Worm (Caenorhabditis elegans) whole organism, mixed stage, embryonic: ENCODE data around the gene srlf-11.

Source experiments
- M03D4.4 ChIP-seq: sonication (generic microtip); optimal IDR thresholded peaks from 2 replicates; lab custom pipeline; 2017; ENCODE audit warnings: mild to moderate bottlenecking, missing genetic modification characterization, missing compliant biosample characterization
- bed-3 ChIP-seq: fragments of 200-800 bp; sonication (Bioruptor generic); optimal IDR thresholded peaks from 3 replicates; lab custom pipeline; 2018; ENCODE audit warnings: mild to moderate bottlenecking, missing genetic modification characterization, moderate library complexity, missing compliant biosample characterization
- ceh-39 ChIP-seq: fragments of 150-350 bp; optimal IDR thresholded peaks from 2 replicates; lab custom pipeline; 2014; ENCODE audit warnings: missing biosample characterization, missing genetic modification characterization
- ceh-43 ChIP-seq: fragments of 200-800 bp; sonication (Bioruptor generic); optimal IDR thresholded peaks from 2 replicates; lab custom pipeline; 2018; ENCODE audit warnings: mild to moderate bottlenecking, missing genetic modification characterization, moderate library complexity, missing compliant biosample characterization
- ceh-83 ChIP-seq: fragments of 200-800 bp; sonication (Bioruptor generic); optimal IDR thresholded peaks from 2 replicates; lab custom pipeline; 2018; ENCODE audit warnings: mild to moderate bottlenecking, missing genetic modification characterization, missing compliant biosample characterization
- ces-1 ChIP-seq: fragments of 150-350 bp; optimal IDR thresholded peaks from 2 replicates; lab custom pipeline; 2014; ENCODE audit warnings: missing biosample characterization, missing genetic modification reagents, missing genetic modification characterization
- cnd-1 ChIP-seq: fragments of 200-800 bp; sonication (Bioruptor generic); optimal IDR thresholded peaks from 2 replicates; lab custom pipeline; 2018; ENCODE audit warnings: mild to moderate bottlenecking, missing genetic modification characterization, missing compliant biosample characterization
- drap-1 ChIP-seq: fragments of 200-800 bp; sonication (Bioruptor generic); optimal IDR thresholded peaks from 3 replicates; lab custom pipeline; 2018; ENCODE audit warnings: mild to moderate bottlenecking, missing genetic modification characterization, missing compliant biosample characterization
- elt-1 ChIP-seq: sonication (generic microtip); optimal IDR thresholded peaks from 2 replicates; lab custom pipeline; 2017; ENCODE audit warnings: missing genetic modification characterization, mild to moderate bottlenecking, missing compliant biosample characterization, antibody characterized with exemption, moderate library complexity, borderline replicate concordance; ENCODE audit not compliant: insufficient read depth
- elt-3 ChIP-seq: fragments of 150-350 bp; optimal IDR thresholded peaks from 2 replicates; lab custom pipeline; 2014; ENCODE audit warnings: missing biosample characterization, missing genetic modification characterization
- flh-1 ChIP-seq: fragments of 200-800 bp; sonication (Bioruptor generic); optimal IDR thresholded peaks from 2 replicates; lab custom pipeline; 2018; ENCODE audit warnings: mild to moderate bottlenecking, missing genetic modification characterization, moderate library complexity, missing compliant biosample characterization
- ham-2 ChIP-seq: fragments of 200-800 bp; sonication (Bioruptor generic); optimal IDR thresholded peaks from 2 replicates; lab custom pipeline; 2018; ENCODE audit warnings: mild to moderate bottlenecking, missing genetic modification characterization, missing compliant biosample characterization
- hlh-1 ChIP-seq: fragments of 150-350 bp; optimal IDR thresholded peaks from 2 replicates; lab custom pipeline; 2014; ENCODE audit warnings: missing biosample characterization, missing genetic modification reagents, missing genetic modification characterization
- lin-13 ChIP-seq: fragments of 150-350 bp; optimal IDR thresholded peaks from 2 replicates; lab custom pipeline; 2014; ENCODE audit warnings: missing biosample characterization, missing genetic modification characterization
- lin-32 ChIP-seq: fragments of 200-800 bp; sonication (Bioruptor generic); optimal IDR thresholded peaks from 2 replicates; lab custom pipeline; 2018; ENCODE audit warnings: mild to moderate bottlenecking, missing genetic modification characterization, missing compliant biosample characterization
- lsy-2 ChIP-seq: fragments of 150-350 bp; optimal IDR thresholded peaks from 2 replicates; lab custom pipeline; 2014; ENCODE audit warnings: missing biosample characterization, missing genetic modification characterization
- mab-5 ChIP-seq: fragments of 150-350 bp; optimal IDR thresholded peaks from 2 replicates; lab custom pipeline; 2014; ENCODE audit warnings: missing biosample characterization, missing genetic modification characterization
- mep-1 ChIP-seq: fragments of 150-350 bp; optimal IDR thresholded peaks from 2 replicates; lab custom pipeline; 2017; ENCODE audit warnings: missing biosample characterization, missing genetic modification reagents, missing genetic modification characterization, inconsistent platforms
- nhr-12 ChIP-seq: fragments of 150-350 bp; optimal IDR thresholded peaks from 2 replicates; lab custom pipeline; 2014; ENCODE audit warnings: missing biosample characterization, missing genetic modification characterization
- nhr-2 ChIP-seq: fragments of 150-350 bp; optimal IDR thresholded peaks from 2 replicates; lab custom pipeline; 2014; ENCODE audit warnings: missing biosample characterization, missing genetic modification characterization
- nhr-237 ChIP-seq: fragments of 150-350 bp; optimal IDR thresholded peaks from 2 replicates; lab custom pipeline; 2014; ENCODE audit warnings: missing biosample characterization, missing genetic modification characterization
- nhr-28 ChIP-seq: fragments of 150-350 bp; optimal IDR thresholded peaks from 2 replicates; lab custom pipeline; 2014; ENCODE audit warnings: missing biosample characterization, missing genetic modification characterization
- nhr-76 ChIP-seq: sonication (generic microtip); optimal IDR thresholded peaks from 2 replicates; lab custom pipeline; 2017; ENCODE audit warnings: missing biosample characterization, missing genetic modification characterization
- pha-4 ChIP-seq: fragments of 150-350 bp; optimal IDR thresholded peaks from 2 replicates; lab custom pipeline; 2018; ENCODE audit warnings: missing biosample characterization, missing genetic modification reagents, missing genetic modification characterization
- sem-2 ChIP-seq: fragments of 200-800 bp; sonication (Bioruptor generic); optimal IDR thresholded peaks from 2 replicates; lab custom pipeline; 2018; ENCODE audit warnings: mild to moderate bottlenecking, missing genetic modification characterization, missing compliant biosample characterization
- snpc-4 ChIP-seq: fragments of 150-350 bp; optimal IDR thresholded peaks from 2 replicates; lab custom pipeline; 2014; ENCODE audit warnings: missing biosample characterization, missing genetic modification characterization
- sptf-1 ChIP-seq: sonication (generic microtip); optimal IDR thresholded peaks from 2 replicates; lab custom pipeline; 2017; ENCODE audit warnings: mild to moderate bottlenecking, missing genetic modification characterization, moderate library complexity, missing compliant biosample characterization
- tbx-8 ChIP-seq: fragments of 200-800 bp; sonication (Bioruptor generic); optimal IDR thresholded peaks from 2 replicates; lab custom pipeline; 2018; ENCODE audit warnings: mild to moderate bottlenecking, missing genetic modification characterization, moderate library complexity, missing compliant biosample characterization
- unc-39 ChIP-seq: fragments of 150-350 bp; optimal IDR thresholded peaks from 2 replicates; lab custom pipeline; 2014; ENCODE audit warnings: missing biosample characterization, missing genetic modification characterization
- unc-62 ChIP-seq: fragments of 150-350 bp; optimal IDR thresholded peaks from 2 replicates; lab custom pipeline; 2014; ENCODE audit warnings: missing biosample characterization, missing genetic modification reagents, missing genetic modification characterization
- zip-8 ChIP-seq: fragments of 150-350 bp; optimal IDR thresholded peaks from 2 replicates; lab custom pipeline; 2014; ENCODE audit warnings: missing biosample characterization, missing genetic modification characterization

Gene srlf-11

ce11 chrIV:10879542-10879941 lies 6.3 kb downstream of the srlf-11 start, which contains the start of gene sdz-13:
TSS of gene sdz-13 (minus strand) at chrIV:10879642.
- TF ChIP-seq lin-13, result no peak
- TF ChIP-seq ceh-43 (GFP tag; lab: Kevin White, UChicago), result no peak
- no peak for TF ChIP-seq tbx-8
- no peak for TF ChIP-seq elt-3
- TF ChIP-seq drap-1 (GFP tag; lab: Kevin White, UChicago), result no peak
- TF ChIP-seq hlh-1, result no peak
- TF ChIP-seq lin-32 (GFP tag; lab: Kevin White, UChicago), result no peak
- TF ChIP-seq elt-1 (tag; lab: Kevin White, UChicago), result no peak
- TF ChIP-seq zip-8 (tag; lab: Kevin White, UChicago), result no peak
- no peak for TF ChIP-seq ceh-39
- TF ChIP-seq ham-2 (GFP tag; lab: Kevin White, UChicago), result no peak
- no peak for TF ChIP-seq nhr-76 (tag; lab: Kevin White, UChicago)
- no peak for TF ChIP-seq nhr-12
- no peak for TF ChIP-seq ceh-83 (GFP tag; lab: Kevin White, UChicago)
- no peak for TF ChIP-seq pha-4 (tag; lab: Kevin White, UChicago)
- no peak for TF ChIP-seq snpc-4 (tag; lab: Kevin White, UChicago)
- TF ChIP-seq nhr-28, result no peak
- no peak for TF ChIP-seq cnd-1 (tag; lab: Kevin White, UChicago)

ce11 chrIV:10876844-10877243 lies 9.0 kb downstream of the srlf-11 start, which contains the start of gene fipr-14:
TSS of gene fipr-14 (plus strand) at chrIV:10877144.
- TF ChIP-seq nhr-2 (tag; lab: Kevin White, UChicago) (no peak), lsy-2 (tag; lab: Kevin White, UChicago) (no peak), sptf-1 (tag; lab: Kevin White, UChicago) (no peak), lin-13 (no peak), pha-4 (tag; lab: Kevin White, UChicago) (no peak), sem-2 (GFP tag; lab: Kevin White, UChicago) (no peak), flh-1 (GFP tag; lab: Kevin White, UChicago) (no peak), unc-39 (tag; lab: Kevin White, UChicago) (no peak), elt-1 (tag; lab: Kevin White, UChicago) (no peak), nhr-237 (tag; lab: Kevin White, UChicago) (no peak), bed-3 (GFP tag; lab: Kevin White, UChicago) (no peak), M03D4.4 (tag; lab: Kevin White, UChicago) (no peak), nhr-12 (no peak), ceh-43 (GFP tag; lab: Kevin White, UChicago) (no peak)

ce11 chrIV:10874527-10874926 lies 11.3 kb downstream of the srlf-11 start, which contains the start of gene F13E9.12:
TSS of gene F13E9.12 (minus strand) at chrIV:10874627.
- TF ChIP-seq elt-3 (no peak), tbx-8 (no peak), lin-13 (no peak), mep-1 (tag; lab: Kevin White, UChicago) (no peak), pha-4 (tag; lab: Kevin White, UChicago) (no peak), sptf-1 (tag; lab: Kevin White, UChicago) (no peak), unc-62 (no peak), sem-2 (GFP tag; lab: Kevin White, UChicago) (no peak), zip-8 (tag; lab: Kevin White, UChicago) (no peak), mab-5 (tag; lab: Kevin White, UChicago) (no peak), nhr-237 (tag; lab: Kevin White, UChicago) (no peak), ham-2 (GFP tag; lab: Kevin White, UChicago) (no peak)

- peak; percentile 57 for TF ChIP-seq ces-1 (GFP tag; lab: Kevin White, UChicago)
- no peak for TF ChIP-seq lin-13
Measured at ce11 chrIV:10870158-10870557, 15.7 kb downstream of the srlf-11 start.

- no peak for TF ChIP-seq snpc-4 (tag; lab: Kevin White, UChicago)
- TF ChIP-seq ceh-39, result no peak
- TF ChIP-seq elt-1 (tag; lab: Kevin White, UChicago), result no peak
- TF ChIP-seq ceh-43 (GFP tag; lab: Kevin White, UChicago), result no peak
- TF ChIP-seq nhr-2 (tag; lab: Kevin White, UChicago), result peak; percentile 28
- TF ChIP-seq mep-1 (tag; lab: Kevin White, UChicago), result no peak
- no peak for TF ChIP-seq nhr-237 (tag; lab: Kevin White, UChicago)
Measured at ce11 chrIV:10869642-10870041, 16.2 kb downstream of the srlf-11 start.
